Worm (Caenorhabditis elegans): ENCODE measurements around the gene F48C5.2.
A peak's percentile ranks its signal among the peaks of the same experiment; 100 is the strongest.

F48C5.2 gene

ce11 chrX:11480032-11480431 lies 25.9 kb upstream of the F48C5.2 start:
- TF ChIP-seq lsy-12 (tag; optimal IDR thresholded peaks at IDR 0.05) (no peak), elt-2 (tag; optimal IDR thresholded peaks at IDR 0.05) (peak; percentile 38), ZK546.5 (tag; optimal IDR thresholded peaks at IDR 0.05) (no peak), elt-1 (tag; optimal IDR thresholded peaks at IDR 0.05) (no peak), nhr-67 (tag; optimal IDR thresholded peaks at IDR 0.05) (no peak), unc-62 (GFP tag; optimal IDR thresholded peaks at IDR 0.05) (no peak), hmg-11 (tag; optimal IDR thresholded peaks at IDR 0.05) (peak; percentile 5), sea-2 (GFP tag; optimal IDR thresholded peaks at IDR 0.05) (no peak), tbx-2 (tag; optimal IDR thresholded peaks at IDR 0.05) (no peak), nfya-1 (tag; optimal IDR thresholded peaks at IDR 0.05; ENCODE audit: insufficient read depth) (peak; percentile 21), ama-1 (optimal IDR thresholded peaks at IDR 0.05) (peak; percentile 77)

ce11 chrX:11479321-11479863 lies 25.3 kb upstream of the F48C5.2 start:
- peak; percentile 47 for TF ChIP-seq elt-2 (tag; optimal IDR thresholded peaks at IDR 0.05)
- TF ChIP-seq nhr-43 (tag; optimal IDR thresholded peaks at IDR 0.05; ENCODE audit: poor library complexity, severe bottlenecking), result no peak

DNA sequence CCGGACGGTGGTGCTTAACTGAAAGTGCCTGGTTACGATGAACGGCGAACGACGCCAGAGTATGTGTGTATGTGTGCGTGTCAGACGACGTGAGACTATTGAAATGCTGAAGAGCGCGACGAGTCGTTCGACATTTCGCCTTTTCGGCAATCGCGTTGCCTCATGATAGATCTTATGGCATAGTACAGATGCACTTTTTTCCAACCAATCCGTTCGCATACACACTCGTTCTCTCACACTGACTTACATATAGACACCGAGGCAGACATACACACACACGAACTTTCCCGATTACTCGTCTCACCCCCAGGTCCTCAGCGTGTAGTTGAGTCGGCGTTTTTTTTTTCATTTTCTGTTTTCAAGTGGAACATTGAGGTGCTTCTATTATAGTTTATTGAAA lies 24.6 kb upstream of the F48C5.2 start:
- TF ChIP-seq snpc-4 (tag; optimal IDR thresholded peaks at IDR 0.05) (no peak), mdl-1 (tag; optimal IDR thresholded peaks at IDR 0.05) (no peak), R02D3.7 (tag; optimal IDR thresholded peaks at IDR 0.05) (no peak), nhr-12 (tag; optimal IDR thresholded peaks at IDR 0.05) (no peak), jun-1 (tag; optimal IDR thresholded peaks at IDR 0.05) (no peak), ceh-9 (tag; optimal IDR thresholded peaks at IDR 0.05) (no peak), ztf-4 (tag; optimal IDR thresholded peaks at IDR 0.05) (no peak), nhr-23 (tag; optimal IDR thresholded peaks at IDR 0.05) (no peak), ztf-11 (tag; optimal IDR thresholded peaks at IDR 0.05) (no peak), lin-15B (tag; optimal IDR thresholded peaks at IDR 0.05) (no peak), mml-1 (tag; optimal IDR thresholded peaks at IDR 0.05) (no peak), nhr-11 (tag; optimal IDR thresholded peaks at IDR 0.05) (no peak), fkh-10 (GFP tag; optimal IDR thresholded peaks at IDR 0.05) (no peak), nfya-1 (tag; optimal IDR thresholded peaks at IDR 0.05; ENCODE audit: insufficient read depth) (peak; percentile 45), pha-4 (tag; optimal IDR thresholded peaks at IDR 0.05) (peak; percentile 56), ceh-82 (tag; optimal IDR thresholded peaks at IDR 0.05) (no peak), ama-1 (optimal IDR thresholded peaks at IDR 0.05) (no peak), lin-39 (tag; optimal IDR thresholded peaks at IDR 0.05) (peak; percentile 34), nhr-76 (tag; optimal IDR thresholded peaks at IDR 0.05) (no peak), nhr-43 (tag; optimal IDR thresholded peaks at IDR 0.05; ENCODE audit: poor library complexity, severe bottlenecking) (peak; percentile 45), nhr-25 (tag; optimal IDR thresholded peaks at IDR 0.05) (peak; percentile 93), unc-62 (GFP tag; optimal IDR thresholded peaks at IDR 0.05) (peak; percentile 49), hmg-11 (tag; optimal IDR thresholded peaks at IDR 0.05) (no peak), tbx-2 (tag; optimal IDR thresholded peaks at IDR 0.05) (peak; percentile 32), daf-12 (tag; optimal IDR thresholded peaks at IDR 0.05) (peak; percentile 77), nhr-77 (tag; optimal IDR thresholded peaks at IDR 0.05) (no peak), fkh-2 (tag; optimal IDR thresholded peaks at IDR 0.05) (no peak), elt-1 (tag; optimal IDR thresholded peaks at IDR 0.05) (no peak), egl-27 (tag; optimal IDR thresholded peaks at IDR 0.05) (no peak), elt-3 (tag; optimal IDR thresholded peaks at IDR 0.05) (no peak), ceh-28 (tag; optimal IDR thresholded peaks at IDR 0.05) (no peak)

ce11 chrX:11477748-11478147 lies 23.6 kb upstream of the F48C5.2 start:
- TF ChIP-seq tbx-2 (tag; optimal IDR thresholded peaks at IDR 0.05) (no peak), pha-4 (tag; optimal IDR thresholded peaks at IDR 0.05) (peak; percentile 70), ama-1 (optimal IDR thresholded peaks at IDR 0.05) (peak; percentile 65), nhr-237 (tag; optimal IDR thresholded peaks at IDR 0.05) (no peak)
